Worm (Caenorhabditis elegans): ENCODE data around the gene Y57G11C.40.

Gene Y57G11C.40

DNA sequence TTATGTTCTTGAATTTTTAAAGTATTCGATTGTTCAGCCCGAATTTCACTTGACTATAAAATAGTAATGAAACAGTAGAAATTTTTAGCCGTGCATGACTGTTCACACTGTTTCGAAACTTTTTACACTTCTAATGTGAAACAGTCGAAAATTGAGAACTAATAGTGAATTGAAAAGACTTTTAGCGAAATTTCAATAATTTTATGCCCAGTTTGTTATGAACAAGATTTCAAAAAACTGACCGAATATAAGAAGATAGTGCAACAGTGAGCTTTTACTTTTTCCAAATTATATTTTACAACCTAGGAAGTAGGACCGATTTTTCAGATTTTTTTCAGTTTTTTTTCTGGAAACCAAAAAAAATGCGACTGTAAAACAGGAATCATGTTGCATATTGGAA, 897 bp upstream of the Y57G11C.40 start:
- no peak for TF ChIP-seq ceh-18 (tag; optimal IDR thresholded peaks at IDR 0.05)
- TF ChIP-seq mec-3 (tag; optimal IDR thresholded peaks at IDR 0.05; ENCODE audit: borderline replicate concordance) = no peak
- no peak for TF ChIP-seq fax-1 (tag; optimal IDR thresholded peaks at IDR 0.05)
- TF ChIP-seq unc-3 (GFP tag; conservative IDR thresholded peaks at IDR 0.05) = no peak
- TF ChIP-seq unc-3 (tag; optimal IDR thresholded peaks at IDR 0.05) = no peak
- no peak for TF ChIP-seq dmd-4 (tag; optimal IDR thresholded peaks at IDR 0.05; ENCODE audit: borderline replicate concordance)
- TF ChIP-seq unc-42 (tag; optimal IDR thresholded peaks at IDR 0.05) = no peak

DNA sequence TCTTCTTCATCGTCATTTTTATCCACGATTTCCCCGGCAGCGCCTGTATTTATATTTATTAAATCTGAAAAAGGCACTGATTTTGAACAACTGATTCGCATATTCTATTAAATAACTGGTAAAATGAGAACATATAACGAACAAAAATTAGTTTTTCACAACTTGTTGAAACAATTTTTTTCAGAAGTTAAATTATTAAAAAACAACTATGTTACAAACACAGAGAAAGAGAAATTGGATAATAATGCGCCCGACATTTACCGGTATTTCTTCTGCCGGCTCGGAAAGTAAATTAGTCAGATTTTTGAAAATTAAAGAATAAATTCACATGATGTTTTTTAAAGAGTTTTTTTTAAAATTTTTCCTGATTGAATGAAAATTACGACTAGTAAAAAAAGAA, 4.2 kb downstream of the Y57G11C.40 start, which contains the start of gene haf-8:
Gene haf-8 (minus strand): TSS at position 101 of the 400 bp plus-strand sequence.
- TF ChIP-seq dve-1 (tag; optimal IDR thresholded peaks at IDR 0.05) (no peak), ref-2 (tag; optimal IDR thresholded peaks at IDR 0.05) (no peak), dmd-4 (tag; optimal IDR thresholded peaks at IDR 0.05; ENCODE audit: borderline replicate concordance) (no peak), elt-2 (tag; optimal IDR thresholded peaks at IDR 0.05) (no peak), pha-4 (tag; optimal IDR thresholded peaks at IDR 0.05) (no peak), unc-3 (GFP tag; conservative IDR thresholded peaks at IDR 0.05) (no peak), unc-3 (tag; optimal IDR thresholded peaks at IDR 0.05) (no peak), ceh-18 (tag; optimal IDR thresholded peaks at IDR 0.05) (no peak), ceh-22 (tag; optimal IDR thresholded peaks at IDR 0.05) (no peak), nfya-1 (tag; optimal IDR thresholded peaks at IDR 0.05) (no peak), tbx-2 (tag; optimal IDR thresholded peaks at IDR 0.05) (no peak), pag-3 (tag; optimal IDR thresholded peaks at IDR 0.05; ENCODE audit: borderline replicate concordance) (no peak), K02D7.2 (tag; optimal IDR thresholded peaks at IDR 0.05) (no peak), ttx-3 (tag; optimal IDR thresholded peaks at IDR 0.05) (no peak), fkh-10 (GFP tag; optimal IDR thresholded peaks at IDR 0.05) (no peak), ahr-1 (tag; optimal IDR thresholded peaks at IDR 0.05) (no peak), hlh-30 (tag; optimal IDR thresholded peaks at IDR 0.05; ENCODE audit: insufficient read depth) (no peak)

DNA sequence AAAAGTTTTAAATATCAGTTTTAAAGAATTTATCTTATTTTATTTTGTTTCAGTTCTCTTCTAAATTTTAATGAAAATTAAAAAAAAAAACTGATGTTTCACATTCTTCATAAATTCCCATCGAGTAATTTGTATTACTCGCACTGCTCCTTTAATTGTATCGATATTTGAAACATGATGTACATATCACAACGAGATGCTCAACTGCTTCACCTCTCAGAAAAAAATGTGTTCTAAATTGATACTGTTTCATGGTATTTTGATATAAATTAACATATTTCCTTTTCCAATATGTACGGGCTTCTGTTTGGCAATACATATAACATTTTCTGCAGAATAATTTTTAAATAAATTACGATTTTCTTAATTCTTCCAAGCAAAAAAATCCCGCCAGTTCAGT, 16.3 kb downstream of the Y57G11C.40 start:
- TF ChIP-seq ceh-18 (tag; optimal IDR thresholded peaks at IDR 0.05) (no peak), pag-3 (tag; optimal IDR thresholded peaks at IDR 0.05; ENCODE audit: borderline replicate concordance) (no peak), F13H6.1 (tag; optimal IDR thresholded peaks at IDR 0.05) (no peak), ahr-1 (tag; optimal IDR thresholded peaks at IDR 0.05) (no peak)

DNA sequence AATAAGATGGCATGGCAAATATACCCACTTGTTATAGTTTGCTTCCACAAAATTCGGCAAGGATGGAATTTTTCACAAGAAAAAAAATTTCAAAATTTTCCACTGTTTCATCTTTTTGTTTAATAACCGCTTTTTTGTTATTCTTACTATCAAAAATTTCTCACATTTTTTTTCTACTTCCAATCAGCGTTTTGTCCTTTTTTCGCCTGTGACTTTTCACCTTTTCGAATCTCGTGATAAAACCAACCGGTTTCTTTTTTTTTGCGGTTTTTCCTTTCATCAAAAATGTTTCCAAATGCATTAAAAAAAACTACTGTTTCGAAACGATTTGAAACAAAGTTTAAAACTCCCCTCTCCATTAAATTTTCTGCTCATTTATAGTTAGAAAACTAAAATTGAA, 25.0 kb downstream of the Y57G11C.40 start:
- TF ChIP-seq che-1 (tag; optimal IDR thresholded peaks at IDR 0.05) (no peak), sdc-2 (tag; optimal IDR thresholded peaks at IDR 0.05) (no peak), ceh-18 (tag; optimal IDR thresholded peaks at IDR 0.05) (no peak), Y22D7AL.16 (tag; optimal IDR thresholded peaks at IDR 0.05) (no peak), ceh-19 (GFP tag; optimal IDR thresholded peaks at IDR 0.05) (no peak)

- TF ChIP-seq ets-4 (tag; optimal IDR thresholded peaks at IDR 0.05) (no peak), tbx-2 (tag; optimal IDR thresholded peaks at IDR 0.05) (no peak), hlh-30 (tag; optimal IDR thresholded peaks at IDR 0.05; ENCODE audit: insufficient read depth) (no peak), ceh-45 (GFP tag; IDR thresholded peaks at IDR 0.05) (no peak), odd-2 (tag; optimal IDR thresholded peaks at IDR 0.05) (no peak), tbx-7 (tag; optimal IDR thresholded peaks at IDR 0.05) (no peak)
These were observed 26.9 kb downstream of the Y57G11C.40 start, which contains the start of gene Y57G11C.31 for ce11 chrIV:14677095-14677633. Y57G11C.31 (plus strand) TSS chrIV:14677370.

ce11 chrIV:14675789-14676188, 28.3 kb downstream of the Y57G11C.40 start:
- TF ChIP-seq dve-1 (tag; optimal IDR thresholded peaks at IDR 0.05) (no peak), pat-9 (tag; optimal IDR thresholded peaks at IDR 0.05) (no peak), sox-2 (GFP tag; IDR thresholded peaks at IDR 0.05) (no peak), ceh-14 (tag; optimal IDR thresholded peaks at IDR 0.05) (no peak), pqm-1 (tag; optimal IDR thresholded peaks at IDR 0.05) (no peak), tbx-7 (tag; optimal IDR thresholded peaks at IDR 0.05) (no peak)

Data from whole organism, late embryonic.